Worm (Caenorhabditis elegans) whole organism, L2 larva: ENCODE data around the gene F49E12.10.

Source experiments
- C34F6.9 ChIP-seq: fragments of 150-350 bp; optimal IDR thresholded peaks from 2 replicates; lab custom pipeline; 2014; ENCODE audit warnings: missing biosample characterization, missing genetic modification characterization
- F13H6.1 ChIP-seq: sonication (generic microtip); optimal IDR thresholded peaks from 2 replicates; lab custom pipeline; 2016; ENCODE audit warnings: missing genetic modification characterization, missing compliant biosample characterization
- R02D3.7 ChIP-seq: fragments of 150-350 bp; optimal IDR thresholded peaks from 2 replicates; lab custom pipeline; 2014; ENCODE audit warnings: missing biosample characterization, missing genetic modification characterization
- Y55F3AM.14 ChIP-seq: fragments of 200-800 bp; sonication (Bioruptor generic); optimal IDR thresholded peaks from 2 replicates; lab custom pipeline; 2018; ENCODE audit warnings: mild to moderate bottlenecking, missing genetic modification characterization, missing compliant biosample characterization
- ZK546.5 ChIP-seq: sonication (generic microtip); optimal IDR thresholded peaks from 2 replicates; lab custom pipeline; 2017; ENCODE audit warnings: missing biosample characterization, missing genetic modification characterization
- alr-1 ChIP-seq: fragments of 150-350 bp; optimal IDR thresholded peaks from 2 replicates; lab custom pipeline; 2014; ENCODE audit warnings: missing biosample characterization, missing genetic modification characterization
- aly-2 ChIP-seq: fragments of 150-350 bp; optimal IDR thresholded peaks from 2 replicates; lab custom pipeline; 2014; ENCODE audit warnings: missing biosample characterization, missing genetic modification characterization
- ama-1 ChIP-seq: fragments of 150-350 bp; optimal IDR thresholded peaks from 2 replicates; lab custom pipeline; 2018; ENCODE audit warnings: inconsistent platforms
- blmp-1 ChIP-seq: sonication (generic microtip); optimal IDR thresholded peaks from 2 replicates; lab custom pipeline; 2017; ENCODE audit warnings: missing genetic modification characterization, mild to moderate bottlenecking, missing compliant biosample characterization, antibody characterized with exemption, moderate library complexity; ENCODE audit not compliant: insufficient read depth
- ceh-16 ChIP-seq: fragments of 150-350 bp; optimal IDR thresholded peaks from 2 replicates; lab custom pipeline; 2014; ENCODE audit warnings: missing biosample characterization, missing genetic modification characterization
- ceh-82 ChIP-seq: fragments of 150-350 bp; optimal IDR thresholded peaks from 2 replicates; lab custom pipeline; 2014; ENCODE audit warnings: missing biosample characterization, missing genetic modification characterization
- crh-2 ChIP-seq: sonication (generic microtip); optimal IDR thresholded peaks from 2 replicates; lab custom pipeline; 2017; ENCODE audit warnings: missing biosample characterization, missing genetic modification characterization
- dmd-4 ChIP-seq: sonication (generic microtip); optimal IDR thresholded peaks from 2 replicates; lab custom pipeline; 2017; ENCODE audit warnings: missing biosample characterization, missing genetic modification characterization
- egl-27 ChIP-seq: sonication (generic microtip); optimal IDR thresholded peaks from 3 replicates; lab custom pipeline; 2017; ENCODE audit warnings: missing biosample characterization, missing genetic modification reagents, missing genetic modification characterization
- elt-1 ChIP-seq: fragments of 150-350 bp; optimal IDR thresholded peaks from 2 replicates; lab custom pipeline; 2014; ENCODE audit warnings: missing biosample characterization, missing genetic modification characterization
- elt-3 ChIP-seq: sonication (generic microtip); optimal IDR thresholded peaks from 2 replicates; lab custom pipeline; 2017; ENCODE audit warnings: missing biosample characterization, missing genetic modification characterization
- fos-1 ChIP-seq: fragments of 150-350 bp; optimal IDR thresholded peaks from 2 replicates; lab custom pipeline; 2014; ENCODE audit warnings: missing biosample characterization, missing genetic modification characterization
- gmeb-1 ChIP-seq: fragments of 150-350 bp; optimal IDR thresholded peaks from 2 replicates; lab custom pipeline; 2014; ENCODE audit warnings: missing biosample characterization, missing genetic modification characterization
- lin-13 ChIP-seq: fragments of 150-350 bp; optimal IDR thresholded peaks from 2 replicates; lab custom pipeline; 2014; ENCODE audit warnings: missing biosample characterization, missing genetic modification reagents, missing genetic modification characterization
- lsy-2 ChIP-seq, 2 experiments: fragments of 150-350 bp in 1 of 2; sonication (generic microtip) in 1 of 2; optimal IDR thresholded peaks; 2 replicates each; lab custom pipeline; 2014 to 2017; ENCODE audit warnings: missing biosample characterization in 2 of 2, missing genetic modification characterization in 2 of 2
- mbf-1 ChIP-seq: sonication (generic microtip); optimal IDR thresholded peaks from 2 replicates; lab custom pipeline; 2017; ENCODE audit warnings: missing biosample characterization, missing genetic modification characterization
- mdl-1 ChIP-seq, 2 experiments: fragments of 150-350 bp in 1 of 2; sonication (generic microtip) in 1 of 2; optimal IDR thresholded peaks; 2 replicates each; lab custom pipeline; 2017; ENCODE audit warnings: missing biosample characterization in 2 of 2, missing genetic modification characterization in 2 of 2
- nhr-10 ChIP-seq: sonication (generic microtip); optimal IDR thresholded peaks from 2 replicates; lab custom pipeline; 2017; ENCODE audit warnings: missing biosample characterization, missing genetic modification characterization
- nhr-11 ChIP-seq: fragments of 150-350 bp; optimal IDR thresholded peaks from 2 replicates; lab custom pipeline; 2014; ENCODE audit warnings: missing biosample characterization, missing genetic modification characterization
- nhr-12 ChIP-seq: fragments of 150-350 bp; optimal IDR thresholded peaks from 2 replicates; lab custom pipeline; 2014; ENCODE audit warnings: missing biosample characterization, missing genetic modification characterization
- nhr-21 ChIP-seq: fragments of 150-350 bp; optimal IDR thresholded peaks from 2 replicates; lab custom pipeline; 2014; ENCODE audit warnings: missing biosample characterization, missing genetic modification characterization
- nhr-237 ChIP-seq: fragments of 150-350 bp; optimal IDR thresholded peaks from 2 replicates; lab custom pipeline; 2014; ENCODE audit warnings: missing biosample characterization, missing genetic modification characterization
- nhr-25 ChIP-seq: fragments of 150-350 bp; sonication (generic microtip); optimal IDR thresholded peaks from 3 replicates; lab custom pipeline; 2014; ENCODE audit warnings: missing biosample characterization, missing genetic modification characterization
- nhr-6 ChIP-seq: fragments of 150-350 bp; optimal IDR thresholded peaks from 2 replicates; lab custom pipeline; 2014; ENCODE audit warnings: missing biosample characterization, missing genetic modification characterization
- nhr-77 ChIP-seq: fragments of 150-350 bp; optimal IDR thresholded peaks from 2 replicates; lab custom pipeline; 2014; ENCODE audit warnings: missing biosample characterization, missing genetic modification characterization
- peb-1 ChIP-seq: fragments of 150-350 bp; optimal IDR thresholded peaks from 2 replicates; lab custom pipeline; 2014; ENCODE audit warnings: missing biosample characterization, missing genetic modification characterization
- sem-4 ChIP-seq: fragments of 150-350 bp; optimal IDR thresholded peaks from 2 replicates; lab custom pipeline; 2014; ENCODE audit warnings: missing biosample characterization, missing genetic modification reagents, missing genetic modification characterization
- skn-1 ChIP-seq: sonication (generic microtip); optimal IDR thresholded peaks from 2 replicates; lab custom pipeline; 2017; ENCODE audit warnings: missing biosample characterization, missing genetic modification characterization
- sma-3 ChIP-seq: sonication (generic microtip); optimal IDR thresholded peaks from 2 replicates; lab custom pipeline; 2016; ENCODE audit warnings: missing genetic modification reagents, missing genetic modification characterization, missing compliant biosample characterization
- sma-9 ChIP-seq, 2 experiments: fragments of 150-350 bp in 1 of 2; sonication (generic microtip) in 1 of 2; optimal IDR thresholded peaks; 2 replicates each; lab custom pipeline; 2014 to 2016; ENCODE audit warnings: missing genetic modification characterization in 2 of 2, mild to moderate bottlenecking in 1 of 2, missing biosample characterization in 1 of 2, missing compliant biosample characterization in 1 of 2, missing genetic modification reagents in 1 of 2, moderate library complexity in 1 of 2
- unc-55 ChIP-seq: fragments of 150-350 bp; sonication (generic microtip); optimal IDR thresholded peaks from 3 replicates; lab custom pipeline; 2014; ENCODE audit warnings: missing biosample characterization, missing genetic modification reagents, missing genetic modification characterization
- unc-62 ChIP-seq: fragments of 150-350 bp; optimal IDR thresholded peaks from 2 replicates; lab custom pipeline; 2014; ENCODE audit warnings: missing biosample characterization, missing genetic modification reagents, missing genetic modification characterization
- zag-1 ChIP-seq: fragments of 150-350 bp; optimal IDR thresholded peaks from 2 replicates; lab custom pipeline; 2014; ENCODE audit warnings: missing biosample characterization, missing genetic modification characterization
- ztf-1 ChIP-seq: fragments of 200-800 bp; sonication (Bioruptor generic); conservative IDR thresholded peaks from 2 replicates; pipeline ENCODE4 v1.3.6; 2022; ENCODE audit warnings: missing genetic modification characterization, missing compliant biosample characterization
- ztf-11 ChIP-seq: sonication (generic microtip); optimal IDR thresholded peaks from 2 replicates; lab custom pipeline; 2017; ENCODE audit warnings: missing biosample characterization, missing genetic modification characterization
- ztf-4 ChIP-seq: fragments of 150-350 bp; optimal IDR thresholded peaks from 2 replicates; lab custom pipeline; 2014; ENCODE audit warnings: missing biosample characterization, missing genetic modification characterization

Gene F49E12.10

ce11 chrII:8440792-8441191, 49.9 kb downstream of the F49E12.10 start:
- TF ChIP-seq ama-1 (lab: Kevin White, UChicago) (no peak), Y55F3AM.14 (GFP tag; lab: Kevin White, UChicago) (no peak), mdl-1 (tag; optimal IDR thresholded peaks at IDR 0.05; lab: Kevin White, UChicago) (peak; percentile 5 to 20), lin-13 (GFP tag; lab: Kevin White, UChicago) (no peak), ztf-4 (tag; lab: Kevin White, UChicago) (no peak), R02D3.7 (tag; lab: Kevin White, UChicago) (no peak), sma-9 (GFP tag; optimal IDR thresholded peaks at IDR 0.05; lab: Kevin White, UChicago) (peak; percentile 90), sma-9 (tag; optimal IDR thresholded peaks at IDR 0.05; lab: Kevin White, UChicago) (no peak), nhr-12 (tag; lab: Kevin White, UChicago) (no peak), sma-3 (GFP tag; lab: Kevin White, UChicago) (peak; percentile 85), nhr-11 (tag; lab: Kevin White, UChicago) (no peak), ceh-16 (tag; lab: Kevin White, UChicago) (no peak), peb-1 (tag; lab: Kevin White, UChicago) (no peak), unc-62 (no peak), lsy-2 (tag; optimal IDR thresholded peaks at IDR 0.05; lab: Kevin White, UChicago) (peak in 1 of 2 experiments; percentile 37), ceh-82 (tag; lab: Kevin White, UChicago) (no peak), nhr-77 (tag; lab: Kevin White, UChicago) (no peak), crh-2 (no peak), aly-2 (tag; lab: Kevin White, UChicago) (no peak), nhr-21 (tag; lab: Kevin White, UChicago) (peak; percentile 86), unc-55 (GFP tag; lab: Kevin White, UChicago) (no peak), dmd-4 (tag; lab: Kevin White, UChicago) (no peak), blmp-1 (peak; percentile 50), fos-1 (tag; lab: Kevin White, UChicago) (peak; percentile 54), ztf-11 (no peak), nhr-6 (tag; lab: Kevin White, UChicago) (no peak), nhr-25 (tag; lab: Kevin White, UChicago) (peak; percentile 66), ZK546.5 (tag; lab: Kevin White, UChicago) (no peak), alr-1 (tag; lab: Kevin White, UChicago) (no peak), nhr-10 (no peak), C34F6.9 (tag; lab: Kevin White, UChicago) (no peak), F13H6.1 (peak; percentile 54), mbf-1 (no peak), egl-27 (tag; lab: Kevin White, UChicago) (peak; percentile 40)

- TF ChIP-seq sma-9 (GFP tag; optimal IDR thresholded peaks at IDR 0.05; lab: Kevin White, UChicago) (peak; percentile 25), sma-9 (tag; optimal IDR thresholded peaks at IDR 0.05; lab: Kevin White, UChicago) (no peak), gmeb-1 (no peak), elt-1 (tag; lab: Kevin White, UChicago) (no peak), ceh-16 (tag; lab: Kevin White, UChicago) (no peak), blmp-1 (no peak), ztf-4 (tag; lab: Kevin White, UChicago) (peak; percentile 1), sem-4 (tag; lab: Kevin White, UChicago) (no peak), skn-1 (tag; lab: Kevin White, UChicago) (no peak), lin-13 (GFP tag; lab: Kevin White, UChicago) (no peak), crh-2 (no peak), ztf-1 (GFP tag; lab: Robert Waterston, UW) (no peak), nhr-21 (tag; lab: Kevin White, UChicago) (no peak), zag-1 (tag; lab: Kevin White, UChicago) (no peak), elt-3 (tag; lab: Kevin White, UChicago) (no peak), nhr-237 (tag; lab: Kevin White, UChicago) (no peak)
Observed at ce11 chrII:8441519-8441918, 50.7 kb downstream of the F49E12.10 start.
